Fruit fly (Drosophila melanogaster): ENCODE results near the gene CG31809.

DNA sequence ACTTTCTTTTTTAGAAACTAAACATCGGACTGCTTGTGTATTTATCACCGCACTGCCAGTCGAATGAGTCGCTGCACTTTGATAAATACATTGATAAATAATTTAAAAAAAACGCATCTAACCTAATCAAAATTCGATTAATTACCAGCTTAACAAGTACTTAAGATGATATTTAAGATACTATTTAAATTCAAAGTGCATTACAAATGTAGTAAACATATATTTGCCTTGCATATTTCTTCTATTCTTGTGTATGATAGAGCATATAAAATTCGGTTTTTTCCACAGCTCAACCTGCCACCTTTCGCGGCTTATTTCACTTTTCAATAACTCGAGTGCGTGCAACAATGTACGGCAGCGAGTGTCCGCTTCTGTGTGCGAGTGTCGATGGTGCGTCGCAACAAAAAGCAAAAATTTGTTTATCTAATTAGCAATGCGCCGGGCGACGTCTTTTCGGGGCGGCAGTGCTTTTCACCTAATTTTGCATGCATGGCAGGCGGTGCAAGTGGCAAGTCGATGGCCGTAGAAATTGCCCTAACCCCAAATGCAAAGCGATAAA is 54.1 kb downstream of the CG31809 start, which contains the start of gene CG13272:
- no peak for TF ChIP-seq psq (optimal IDR thresholded peaks at IDR 0.05)
- no peak for TF ChIP-seq usp (GFP tag; optimal IDR thresholded peaks at IDR 0.05)
- no peak for TF ChIP-seq Dll (optimal IDR thresholded peaks at IDR 0.05)

Measured in whole organism.